Fruit fly (Drosophila melanogaster) whole organism, embryonic: Measurements from ENCODE around the gene CHES-1-like.

Experiments
- CG10209 ChIP-seq: fragments of 200-800 bp; sonication (Bioruptor generic); optimal IDR thresholded peaks from 3 replicates; lab custom pipeline; 2017; ENCODE audit warnings: missing biosample characterization, mild to moderate bottlenecking, missing genetic modification characterization, missing genetic modification reagents
- CG11456 ChIP-seq: fragments of 200-800 bp; sonication (Bioruptor generic); IDR thresholded peaks from 3 replicates; pipeline ENCODE4 v1.3.6; 2022; ENCODE audit warnings: missing biosample characterization, missing genetic modification characterization
- CG11504 ChIP-seq: fragments of 200-800 bp; sonication (Bioruptor generic); optimal IDR thresholded peaks from 3 replicates; lab custom pipeline; 2019; ENCODE audit warnings: missing biosample characterization, mild to moderate bottlenecking, missing genetic modification characterization, moderate library complexity
- CG11696 ChIP-seq: fragments of 200-800 bp; sonication (Bioruptor generic); IDR thresholded peaks from 2 replicates; pipeline ENCODE4 v1.3.6; 2022; ENCODE audit warnings: missing biosample characterization, missing genetic modification characterization
- CG12659 ChIP-seq: fragments of 200-800 bp; sonication (Bioruptor generic); optimal IDR thresholded peaks from 3 replicates; lab custom pipeline; 2017; ENCODE audit warnings: mild to moderate bottlenecking, missing biosample characterization, missing genetic modification reagents, missing genetic modification characterization
- CG14710 ChIP-seq: fragments of 200-800 bp; sonication (Bioruptor generic); optimal IDR thresholded peaks from 3 replicates; lab custom pipeline; 2019; ENCODE audit warnings: missing biosample characterization, mild to moderate bottlenecking, missing genetic modification characterization, moderate library complexity
- CG1529 ChIP-seq: fragments of 200-800 bp; sonication (Bioruptor generic); optimal IDR thresholded peaks from 3 replicates; lab custom pipeline; 2018; ENCODE audit warnings: missing biosample characterization, missing genetic modification characterization
- CG17186 ChIP-seq: fragments of 200-800 bp; sonication (Bioruptor generic); optimal IDR thresholded peaks from 3 replicates; lab custom pipeline; 2017; ENCODE audit warnings: missing biosample characterization, missing genetic modification reagents, missing genetic modification characterization
- CG17802 ChIP-seq: fragments of 200-800 bp; sonication (Bioruptor generic); optimal IDR thresholded peaks from 2 replicates; lab custom pipeline; 2018; ENCODE audit warnings: missing biosample characterization, mild to moderate bottlenecking, missing genetic modification characterization, moderate library complexity
- CG18476 ChIP-seq: fragments of 200-800 bp; sonication (Bioruptor generic); optimal IDR thresholded peaks from 2 replicates; lab custom pipeline; 2016; ENCODE audit warnings: missing biosample characterization, mild to moderate bottlenecking, missing genetic modification characterization
- CG2116 ChIP-seq: fragments of 200-800 bp; sonication (Bioruptor generic); optimal IDR thresholded peaks from 3 replicates; lab custom pipeline; 2018; ENCODE audit warnings: missing biosample characterization, mild to moderate bottlenecking, missing genetic modification characterization
- CG2129 ChIP-seq: fragments of 200-800 bp; sonication (Bioruptor generic); IDR thresholded peaks from 2 replicates; pipeline ENCODE4 v1.3.6; 2022; ENCODE audit warnings: missing biosample characterization, missing genetic modification characterization; ENCODE audit not compliant: partially characterized antibody
- CG3847 ChIP-seq: fragments of 200-800 bp; sonication (Bioruptor generic); IDR thresholded peaks from 2 replicates; pipeline ENCODE4 v1.3.6; 2022; ENCODE audit warnings: missing biosample characterization, missing genetic modification characterization
- CG6254 ChIP-seq: fragments of 200-800 bp; sonication (Bioruptor generic); optimal IDR thresholded peaks from 3 replicates; lab custom pipeline; 2017; ENCODE audit warnings: mild to moderate bottlenecking, missing biosample characterization, missing genetic modification reagents, missing genetic modification characterization
- CG7745 ChIP-seq: fragments of 200-800 bp; sonication (Bioruptor generic); optimal IDR thresholded peaks from 2 replicates; lab custom pipeline; 2018; ENCODE audit warnings: missing biosample characterization, mild to moderate bottlenecking, missing genetic modification characterization, moderate library complexity
- CG7928 ChIP-seq: fragments of 200-800 bp; sonication (Bioruptor generic); optimal IDR thresholded peaks from 2 replicates; lab custom pipeline; 2017; ENCODE audit warnings: missing biosample characterization, mild to moderate bottlenecking, missing genetic modification characterization
- CG8290 ChIP-seq, 3 experiments: fragments of 200-800 bp; sonication (Bioruptor generic); optimal IDR thresholded peaks; 2 replicates each; lab custom pipeline; 2016 to 2019; ENCODE audit warnings: missing biosample characterization in 3 of 3, missing genetic modification characterization in 3 of 3, mild to moderate bottlenecking in 2 of 3, moderate library complexity in 1 of 3
- Camta ChIP-seq: fragments of 200-800 bp; sonication (Bioruptor generic); optimal IDR thresholded peaks from 2 replicates; lab custom pipeline; 2016; ENCODE audit warnings: missing biosample characterization, missing genetic modification characterization
- CkIIα-i1 ChIP-seq: fragments of 200-800 bp; sonication (Bioruptor generic); IDR thresholded peaks from 2 replicates; pipeline ENCODE4 v1.3.6; 2022; ENCODE audit warnings: missing biosample characterization, missing genetic modification characterization
- D19A ChIP-seq: fragments of 200-800 bp; optimal IDR thresholded peaks from 3 replicates; lab custom pipeline; 2019; ENCODE audit warnings: missing biosample characterization, mild to moderate bottlenecking, missing genetic modification characterization, moderate library complexity
- Deaf1 ChIP-seq: fragments of 200-800 bp; optimal IDR thresholded peaks from 3 replicates; lab custom pipeline; 2019; ENCODE audit warnings: missing biosample characterization, mild to moderate bottlenecking, missing genetic modification characterization, moderate library complexity
- H2.0 ChIP-seq: fragments of 200-800 bp; sonication (Bioruptor generic); IDR thresholded peaks from 2 replicates; pipeline ENCODE4 v1.3.6; 2022; ENCODE audit warnings: missing biosample characterization, missing genetic modification characterization
- HLH54F ChIP-seq: fragments of 200-800 bp; sonication (Bioruptor generic); optimal IDR thresholded peaks from 3 replicates; lab custom pipeline; 2016; ENCODE audit warnings: missing biosample characterization, missing genetic modification characterization
- Hey ChIP-seq: fragments of 200-800 bp; sonication (Bioruptor generic); optimal IDR thresholded peaks from 3 replicates; lab custom pipeline; 2018; ENCODE audit warnings: missing biosample characterization, mild to moderate bottlenecking, missing genetic modification characterization
- HmgZ ChIP-seq: fragments of 200-800 bp; sonication (Bioruptor generic); optimal IDR thresholded peaks from 2 replicates; lab custom pipeline; 2018; ENCODE audit warnings: missing biosample characterization, mild to moderate bottlenecking, missing genetic modification characterization
- Lim3 ChIP-seq: fragments of 200-800 bp; sonication (Bioruptor generic); IDR thresholded peaks from 2 replicates; pipeline ENCODE4 v1.3.6; 2022; ENCODE audit warnings: missing biosample characterization, missing genetic modification characterization
- Max ChIP-seq: fragments of 200-800 bp; sonication (Bioruptor generic); optimal IDR thresholded peaks from 2 replicates; lab custom pipeline; 2016; ENCODE audit warnings: missing biosample characterization, mild to moderate bottlenecking, missing genetic modification characterization
- Oli ChIP-seq: fragments of 200-800 bp; sonication (Bioruptor generic); optimal IDR thresholded peaks from 2 replicates; lab custom pipeline; 2018; ENCODE audit warnings: missing biosample characterization, mild to moderate bottlenecking, missing genetic modification characterization, moderate library complexity
- Xrp1 ChIP-seq: fragments of 200-800 bp; sonication (Bioruptor generic); IDR thresholded peaks from 2 replicates; pipeline ENCODE4 v1.3.6; 2022; ENCODE audit warnings: missing biosample characterization, missing genetic modification characterization
- ab ChIP-seq: fragments of 200-800 bp; sonication (Bioruptor generic); optimal IDR thresholded peaks from 2 replicates; lab custom pipeline; 2016; ENCODE audit warnings: missing biosample characterization, missing genetic modification characterization
- ara ChIP-seq: fragments of 200-800 bp; sonication (Bioruptor generic); IDR thresholded peaks from 2 replicates; pipeline ENCODE4 v1.3.6; 2022; ENCODE audit warnings: missing biosample characterization, missing genetic modification characterization
- crp ChIP-seq, 2 experiments: fragments of 200-800 bp; sonication (Bioruptor generic); optimal IDR thresholded peaks; 2 replicates in 1 of 2; 3 replicates in 1 of 2; lab custom pipeline; 2017; ENCODE audit warnings: missing biosample characterization in 2 of 2, missing genetic modification characterization in 2 of 2, mild to moderate bottlenecking in 1 of 2, moderate library complexity in 1 of 2
- da ChIP-seq: fragments of 200-800 bp; sonication (Bioruptor generic); optimal IDR thresholded peaks from 2 replicates; lab custom pipeline; 2016; ENCODE audit warnings: missing biosample characterization, missing genetic modification characterization
- danr ChIP-seq: fragments of 200-800 bp; sonication (Bioruptor generic); IDR thresholded peaks from 2 replicates; pipeline ENCODE4 v1.3.6; 2022; ENCODE audit warnings: missing biosample characterization, missing genetic modification characterization
- dmrt99B ChIP-seq: fragments of 200-800 bp; sonication (Bioruptor generic); optimal IDR thresholded peaks from 2 replicates; lab custom pipeline; 2018; ENCODE audit warnings: missing biosample characterization, mild to moderate bottlenecking, missing genetic modification characterization, moderate library complexity
- en ChIP-seq: fragments of 200-800 bp; sonication (Bioruptor generic); optimal IDR thresholded peaks from 2 replicates; lab custom pipeline; 2016; ENCODE audit warnings: missing biosample characterization, missing genetic modification characterization
- eve ChIP-seq, 2 experiments: fragments of >200 bp; optimal IDR thresholded peaks; 2 replicates each; lab custom pipeline; 2017; ENCODE audit warnings: missing biosample characterization in 2 of 2, missing genetic modification characterization in 2 of 2
- fd64A ChIP-seq: fragments of 200-800 bp; sonication (Bioruptor generic); optimal IDR thresholded peaks from 3 replicates; lab custom pipeline; 2018; ENCODE audit warnings: missing biosample characterization, mild to moderate bottlenecking, missing genetic modification characterization
- fu2 ChIP-seq: fragments of 200-800 bp; sonication (Bioruptor generic); optimal IDR thresholded peaks from 2 replicates; lab custom pipeline; 2016; ENCODE audit warnings: missing biosample characterization, missing genetic modification characterization
- lilli ChIP-seq: fragments of 200-800 bp; sonication (Bioruptor generic); optimal IDR thresholded peaks from 3 replicates; lab custom pipeline; 2016; ENCODE audit warnings: missing biosample characterization, missing genetic modification characterization
- maf-S ChIP-seq: fragments of 200-800 bp; sonication (Bioruptor generic); optimal IDR thresholded peaks from 2 replicates; lab custom pipeline; 2016; ENCODE audit warnings: missing biosample characterization, missing genetic modification characterization
- nmo ChIP-seq: fragments of 200-800 bp; sonication (Bioruptor generic); optimal IDR thresholded peaks from 2 replicates; lab custom pipeline; 2018; ENCODE audit warnings: missing biosample characterization, mild to moderate bottlenecking, missing genetic modification characterization, moderate library complexity
- peb ChIP-seq: fragments of 200-800 bp; sonication (Bioruptor generic); IDR thresholded peaks from 2 replicates; pipeline ENCODE4 v1.3.6; 2022; ENCODE audit warnings: missing biosample characterization, missing genetic modification characterization
- pho ChIP-seq: fragments of 200-800 bp; sonication (Bioruptor generic); optimal IDR thresholded peaks from 2 replicates; lab custom pipeline; 2016; ENCODE audit warnings: missing biosample characterization, missing genetic modification characterization
- prd ChIP-seq, 3 experiments: fragments of >200 bp in 2 of 3; fragments of 200-800 bp in 1 of 3; sonication (Bioruptor generic) in 1 of 3; optimal IDR thresholded peaks in 2 of 3; IDR thresholded peaks in 1 of 3; 2 replicates in 2 of 3; 3 replicates in 1 of 3; pipeline versions ENCODE4 v1.3.6 to Lab custom; 2017 to 2022; ENCODE audit warnings: missing biosample characterization in 1 of 3, missing genetic modification characterization in 1 of 3
- ttk ChIP-seq: fragments of 200-800 bp; sonication (Bioruptor generic); IDR thresholded peaks from 2 replicates; pipeline ENCODE4 v2.1.2; 2022; ENCODE audit warnings: missing biosample characterization, missing genetic modification characterization
- z ChIP-seq: fragments of 200-800 bp; sonication (Bioruptor generic); IDR thresholded peaks from 3 replicates; pipeline ENCODE4 v1.3.6; 2022; ENCODE audit warnings: missing biosample characterization, missing genetic modification characterization

CHES-1-like gene

DNA sequence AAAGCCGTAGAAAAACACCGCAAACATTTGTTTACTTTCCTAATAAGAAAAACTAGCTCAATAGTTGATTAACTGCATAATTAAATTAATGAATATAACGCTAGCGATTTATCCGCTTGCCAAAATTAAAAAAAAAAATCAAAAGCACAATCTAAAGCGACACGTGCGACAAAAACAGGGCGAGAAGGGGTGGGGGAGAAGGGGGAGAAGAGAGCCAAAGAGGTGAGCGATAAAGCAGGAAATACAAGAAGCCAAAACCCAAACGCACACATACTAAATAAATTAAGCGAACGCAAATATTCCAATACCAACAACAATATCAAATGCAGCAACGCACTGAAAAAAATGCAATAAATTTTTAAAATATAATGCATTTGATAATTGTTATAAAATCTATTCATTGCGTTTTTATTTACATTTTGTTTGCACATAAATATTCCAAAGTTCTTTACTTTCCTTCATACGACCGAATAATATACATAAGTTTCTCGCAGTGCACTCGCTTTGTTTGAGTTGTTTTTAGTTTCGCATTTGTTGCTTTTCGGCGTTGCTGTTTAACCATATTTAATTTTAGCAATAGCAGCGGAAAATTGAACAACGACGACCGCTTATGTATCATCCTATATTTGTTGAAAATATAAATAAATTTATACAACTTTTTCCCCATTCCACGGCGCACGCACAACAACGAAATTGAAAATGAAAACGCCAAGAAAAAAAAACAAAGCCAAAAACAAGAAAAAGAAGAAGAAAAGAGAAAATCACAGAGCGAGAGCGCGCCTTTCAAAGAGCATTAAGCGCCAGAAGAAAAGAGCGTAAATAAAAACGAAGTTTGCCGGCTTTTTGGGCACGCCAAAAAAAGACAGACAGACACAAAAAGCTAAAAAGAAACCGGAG, 10.9 kb downstream of the CHES-1-like start (continued):
- TF ChIP-seq CG7745 (tag; lab: Kevin White, UChicago) = no peak
- TF ChIP-seq pho (GFP tag; lab: Kevin White, UChicago) = peak; percentile 92
- peak; percentile 90 for TF ChIP-seq Lim3 (GFP tag; lab: Robert Waterston, UW)
- TF ChIP-seq CG8290 (GFP tag; optimal IDR thresholded peaks at IDR 0.05; lab: Kevin White, UChicago) = peak; percentile 81
- TF ChIP-seq CG8290 (tag; optimal IDR thresholded peaks at IDR 0.05; lab: Kevin White, UChicago) = peak in 1 of 2 experiments; percentile 86
- TF ChIP-seq ara (GFP tag; lab: Robert Waterston, UW) = peak; percentile 90
- TF ChIP-seq CkIIα-i1 (GFP tag; lab: Robert Waterston, UW) = peak; percentile 81
- peak; percentile 88 for TF ChIP-seq CG14710 (tag; lab: Kevin White, UChicago)
- TF ChIP-seq Xrp1 (GFP tag; lab: Robert Waterston, UW) = peak; percentile 95
- TF ChIP-seq prd (optimal IDR thresholded peaks at IDR 0.05; lab: Kevin White, UChicago) = no peak
- peak; percentile 96 for TF ChIP-seq prd (GFP tag; IDR thresholded peaks at IDR 0.05; lab: Robert Waterston, UW)
- TF ChIP-seq CG7928 (GFP tag; lab: Kevin White, UChicago) = peak; percentile 76
- TF ChIP-seq CG2116 (GFP tag; lab: Kevin White, UChicago) = peak; percentile 67
- TF ChIP-seq CG2129 (GFP tag; lab: Robert Waterston, UW) = no peak
- TF ChIP-seq nmo = peak; percentile 97
- peak; percentile 96 for TF ChIP-seq HmgZ (tag; lab: Kevin White, UChicago)
- peak; percentile 74 for TF ChIP-seq fd64A
- TF ChIP-seq CG1529 (GFP tag; lab: Kevin White, UChicago) = peak; percentile 91
- TF ChIP-seq CG17802 = peak; percentile 83
- TF ChIP-seq da (GFP tag; lab: Kevin White, UChicago) = peak; percentile 75
- peak; percentile 95 for TF ChIP-seq CG18476
- peak; percentile 97 for TF ChIP-seq CG11504 (tag; lab: Kevin White, UChicago)
- peak; percentile 71 for TF ChIP-seq CG17186 (GFP tag; lab: Kevin White, UChicago)
- peak; percentile 95 for TF ChIP-seq CG10209 (GFP tag; lab: Kevin White, UChicago)
- TF ChIP-seq CG6254 = peak; percentile 89
- peak; percentile 87 for TF ChIP-seq Camta (GFP tag; lab: Kevin White, UChicago)
- peak; percentile 96 for TF ChIP-seq ttk (GFP tag; lab: Robert Waterston, UW)
- TF ChIP-seq Oli (tag; lab: Kevin White, UChicago) = peak; percentile 98
- TF ChIP-seq CG11696 (GFP tag; lab: Robert Waterston, UW) = peak; percentile 83
- peak; percentile 95 for TF ChIP-seq CG3847
- TF ChIP-seq crp (GFP tag; optimal IDR thresholded peaks at IDR 0.05; lab: Kevin White, UChicago) = peak in 1 of 2 experiments; percentile 65
- peak; percentile 98 for TF ChIP-seq CG12659 (GFP tag; lab: Kevin White, UChicago)
- TF ChIP-seq eve (GFP tag; optimal IDR thresholded peaks at IDR 0.05; lab: Kevin White, UChicago) = peak in 1 of 2 experiments; percentile 98
- peak; percentile 81 for TF ChIP-seq ab (GFP tag; lab: Kevin White, UChicago)
- TF ChIP-seq en (GFP tag; lab: Kevin White, UChicago) = peak; percentile 78
- TF ChIP-seq H2.0 (GFP tag; lab: Robert Waterston, UW) = peak; percentile 96
- TF ChIP-seq CG11456 (GFP tag; lab: Robert Waterston, UW) = peak; percentile 94
- peak; percentile 91 for TF ChIP-seq D19A (tag; lab: Kevin White, UChicago)
- TF ChIP-seq Hey = peak; percentile 97
- peak; percentile 89 for TF ChIP-seq HLH54F (GFP tag; lab: Kevin White, UChicago)
- peak; percentile 61; the same call in 1 of the 3 replicates for TF ChIP-seq z (GFP tag; lab: Robert Waterston, UW)
- TF ChIP-seq maf-S (GFP tag; lab: Kevin White, UChicago) = peak; percentile 86
- TF ChIP-seq dmrt99B (tag; lab: Kevin White, UChicago) = peak; percentile 98
- peak; percentile 88 for TF ChIP-seq fu2
- TF ChIP-seq Deaf1 = peak; percentile 83
- TF ChIP-seq danr (GFP tag; lab: Robert Waterston, UW) = peak; percentile 90
- TF ChIP-seq lilli (GFP tag; lab: Kevin White, UChicago) = peak; percentile 93
- TF ChIP-seq peb (GFP tag; lab: Robert Waterston, UW) = peak; percentile 91
- peak; percentile 92 for TF ChIP-seq Max
